Worm (Caenorhabditis elegans) whole organism, L1 larva: ENCODE results near the gene clec-38.

Source experiments
- C34B4.2 ChIP-seq: sonication (generic microtip); optimal IDR thresholded peaks from 2 replicates; lab custom pipeline; 2017; ENCODE audit warnings: mild to moderate bottlenecking, missing genetic modification characterization, missing compliant biosample characterization
- Y116A8C.19 ChIP-seq: sonication (generic microtip); optimal IDR thresholded peaks from 2 replicates; lab custom pipeline; 2016; ENCODE audit warnings: missing compliant biosample characterization, missing genetic modification characterization, borderline replicate concordance
- aly-2 ChIP-seq: fragments of 150-350 bp; optimal IDR thresholded peaks from 2 replicates; lab custom pipeline; 2014; ENCODE audit warnings: missing biosample characterization, missing genetic modification characterization
- ceh-88 ChIP-seq: fragments of 200-800 bp; sonication (Bioruptor generic); IDR thresholded peaks from 2 replicates; pipeline ENCODE4 v1.3.6; 2022; ENCODE audit warnings: missing genetic modification characterization, missing compliant biosample characterization
- ceh-90 ChIP-seq: sonication (generic microtip); optimal IDR thresholded peaks from 2 replicates; lab custom pipeline; 2016; ENCODE audit warnings: missing genetic modification characterization, missing compliant biosample characterization
- ces-1 ChIP-seq: fragments of 150-350 bp; optimal IDR thresholded peaks from 2 replicates; lab custom pipeline; 2014; ENCODE audit warnings: missing biosample characterization, missing genetic modification reagents, missing genetic modification characterization
- dpl-1 ChIP-seq, 3 experiments: fragments of 150-350 bp in 2 of 3; sonication (generic microtip) in 1 of 3; optimal IDR thresholded peaks; 2 replicates each; lab custom pipeline; 2014 to 2017; ENCODE audit warnings: missing biosample characterization in 3 of 3, missing genetic modification characterization in 3 of 3, missing genetic modification reagents in 3 of 3
- dsc-1 ChIP-seq: sonication (generic microtip); optimal IDR thresholded peaks from 2 replicates; lab custom pipeline; 2016; ENCODE audit warnings: mild to moderate bottlenecking, missing genetic modification characterization, missing compliant biosample characterization
- efl-3 ChIP-seq: fragments of 200-800 bp; sonication (Bioruptor generic); optimal IDR thresholded peaks from 2 replicates; lab custom pipeline; 2018; ENCODE audit warnings: mild to moderate bottlenecking, missing genetic modification characterization, missing compliant biosample characterization
- egl-13 ChIP-seq: sonication (generic microtip); optimal IDR thresholded peaks from 2 replicates; lab custom pipeline; 2016; ENCODE audit warnings: missing genotype, missing genetic modification reagents, missing genetic modification characterization, missing compliant biosample characterization
- elt-2 ChIP-seq: sonication (generic microtip); optimal IDR thresholded peaks from 2 replicates; lab custom pipeline; 2016; ENCODE audit warnings: missing genetic modification characterization, mild to moderate bottlenecking, inconsistent platforms, missing compliant biosample characterization, missing genetic modification reagents
- fkh-10 ChIP-seq: sonication (generic microtip); optimal IDR thresholded peaks from 2 replicates; lab custom pipeline; 2017; ENCODE audit warnings: missing biosample characterization, missing genetic modification reagents, missing genetic modification characterization
- hlh-17 ChIP-seq: fragments of 200-800 bp; sonication (Bioruptor generic); optimal IDR thresholded peaks from 2 replicates; lab custom pipeline; 2018; ENCODE audit warnings: missing genetic modification characterization, mild to moderate bottlenecking, missing compliant biosample characterization, moderate library complexity, borderline replicate concordance
- irx-1 ChIP-seq: sonication (generic microtip); optimal IDR thresholded peaks from 2 replicates; lab custom pipeline; 2016; ENCODE audit warnings: missing genetic modification characterization, missing compliant biosample characterization
- lin-14 ChIP-seq: fragments of 200-800 bp; sonication (Bioruptor generic); optimal IDR thresholded peaks from 2 replicates; lab custom pipeline; 2018; ENCODE audit warnings: mild to moderate bottlenecking, missing genetic modification characterization, moderate library complexity, missing compliant biosample characterization
- lin-35 ChIP-seq, 2 experiments: fragments of 150-350 bp; optimal IDR thresholded peaks; 2 replicates each; lab custom pipeline; 2014; ENCODE audit warnings: missing biosample characterization in 2 of 2, missing genetic modification characterization in 2 of 2, missing genetic modification reagents in 2 of 2
- lin-39 ChIP-seq: fragments of 150-350 bp; optimal IDR thresholded peaks from 2 replicates; lab custom pipeline; 2014; ENCODE audit warnings: missing biosample characterization, missing genetic modification reagents, missing genetic modification characterization
- lir-3 ChIP-seq: sonication (generic microtip); optimal IDR thresholded peaks from 2 replicates; lab custom pipeline; 2016; ENCODE audit warnings: mild to moderate bottlenecking, missing genetic modification characterization, moderate library complexity, missing compliant biosample characterization; ENCODE audit not compliant: poor library complexity
- nhr-11 ChIP-seq: fragments of 150-350 bp; optimal IDR thresholded peaks from 2 replicates; lab custom pipeline; 2014; ENCODE audit warnings: missing biosample characterization, missing genetic modification characterization
- nhr-237 ChIP-seq: fragments of 150-350 bp; optimal IDR thresholded peaks from 2 replicates; lab custom pipeline; 2014; ENCODE audit warnings: missing biosample characterization, missing genetic modification characterization
- nhr-47 ChIP-seq: sonication (generic microtip); optimal IDR thresholded peaks from 2 replicates; lab custom pipeline; 2016; ENCODE audit warnings: mild to moderate bottlenecking, missing genetic modification characterization, moderate library complexity, missing compliant biosample characterization
- nhr-77 ChIP-seq: fragments of 150-350 bp; optimal IDR thresholded peaks from 2 replicates; lab custom pipeline; 2014; ENCODE audit warnings: missing biosample characterization, missing genetic modification characterization
- nhr-85 ChIP-seq: sonication (generic microtip); peaks from one replicate; lab custom pipeline; 2016; ENCODE audit warnings: missing genetic modification characterization, inconsistent platforms, missing compliant biosample characterization
- pag-3 ChIP-seq: sonication (generic microtip); optimal IDR thresholded peaks from 2 replicates; lab custom pipeline; 2017; ENCODE audit warnings: missing genetic modification characterization, mild to moderate bottlenecking, missing compliant biosample characterization, antibody characterized with exemption, borderline replicate concordance; ENCODE audit not compliant: insufficient read depth
- pax-3 ChIP-seq: fragments of 200-800 bp; sonication (Bioruptor generic); optimal IDR thresholded peaks from 2 replicates; lab custom pipeline; 2018; ENCODE audit warnings: mild to moderate bottlenecking, missing genetic modification characterization, moderate library complexity, missing compliant biosample characterization
- pqm-1 ChIP-seq: sonication (generic microtip); optimal IDR thresholded peaks from 3 replicates; lab custom pipeline; 2017; ENCODE audit warnings: missing biosample characterization, missing genetic modification characterization
- sptf-1 ChIP-seq: fragments of 150-350 bp; optimal IDR thresholded peaks from 2 replicates; lab custom pipeline; 2014; ENCODE audit warnings: missing biosample characterization, missing genetic modification characterization
- tbx-2 ChIP-seq: sonication (generic microtip); optimal IDR thresholded peaks from 2 replicates; lab custom pipeline; 2016; ENCODE audit warnings: missing genetic modification characterization, missing compliant biosample characterization
- unc-86 ChIP-seq: sonication (generic microtip); optimal IDR thresholded peaks from 2 replicates; lab custom pipeline; 2016; ENCODE audit warnings: missing genetic modification characterization, missing compliant biosample characterization
- vab-15 ChIP-seq: sonication (generic microtip); optimal IDR thresholded peaks from 2 replicates; lab custom pipeline; 2017; ENCODE audit warnings: missing genotype, mild to moderate bottlenecking, missing genetic modification characterization, missing compliant biosample characterization
- ztf-11 ChIP-seq, 2 experiments: sonication (generic microtip); optimal IDR thresholded peaks; 2 replicates each; lab custom pipeline; 2016 to 2017; ENCODE audit warnings: missing genetic modification characterization in 2 of 2, missing biosample characterization in 1 of 2, missing compliant biosample characterization in 1 of 2
- ztf-4 ChIP-seq: fragments of 150-350 bp; optimal IDR thresholded peaks from 2 replicates; lab custom pipeline; 2014; ENCODE audit warnings: missing biosample characterization, missing genetic modification characterization

Gene clec-38

DNA sequence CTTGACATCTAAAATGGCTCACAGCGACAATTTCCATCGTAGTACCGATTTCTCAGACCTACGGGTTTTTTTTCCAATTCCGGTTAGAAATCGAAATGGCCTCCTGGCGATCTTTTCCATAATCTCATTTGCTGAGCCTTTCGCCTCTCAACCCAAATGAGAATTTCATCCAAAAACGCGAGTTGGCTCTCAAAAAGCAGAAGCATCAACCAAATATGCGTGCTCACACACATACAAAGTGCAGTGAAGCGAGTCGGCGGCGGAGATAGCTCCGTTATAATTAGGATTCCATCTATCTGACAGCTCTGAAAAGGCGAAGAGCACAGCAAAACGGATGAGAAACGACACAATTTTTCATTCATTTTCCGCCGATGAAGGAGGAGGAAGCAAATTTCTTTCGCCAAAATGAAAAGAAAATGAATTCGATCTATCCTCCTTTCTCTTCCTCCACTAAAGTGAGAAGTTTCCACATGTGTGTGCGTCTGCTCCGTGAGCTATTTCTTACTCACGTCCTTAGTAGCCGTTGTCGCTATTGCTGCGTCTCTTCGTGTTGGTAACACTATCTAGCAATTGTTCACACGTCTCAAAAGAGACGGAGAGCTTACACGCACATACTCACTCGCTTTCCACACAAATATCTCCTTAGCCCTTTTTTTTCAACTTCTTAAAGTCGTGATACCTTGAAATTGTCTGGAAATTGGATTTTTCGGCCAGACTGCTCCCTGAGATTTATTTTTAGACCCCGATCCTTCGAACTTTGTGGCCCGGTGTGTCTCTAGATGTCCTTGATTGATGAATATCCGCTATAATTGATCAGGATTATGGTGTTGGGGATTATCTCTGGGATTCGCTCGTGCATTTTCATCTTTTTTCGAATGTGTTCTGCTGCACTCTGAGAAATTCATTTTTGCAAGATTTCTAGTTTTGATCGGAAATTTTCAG, 16.9 kb upstream of the clec-38 start:
- TF ChIP-seq vab-15 (tag; lab: Kevin White, UChicago) (no peak), efl-3 (GFP tag; lab: Kevin White, UChicago) (no peak), dsc-1 (peak; percentile 64), nhr-85 (tag; lab: Kevin White, UChicago) (no peak), nhr-11 (no peak), ztf-11 (tag; optimal IDR thresholded peaks at IDR 0.05; lab: Kevin White, UChicago) (no peak), C34B4.2 (tag; lab: Kevin White, UChicago) (no peak), lin-35 (GFP tag; optimal IDR thresholded peaks at IDR 0.05; lab: Kevin White, UChicago) (peak in 1 of 2 experiments; percentile 0), unc-86 (peak; percentile 1), nhr-237 (no peak), ceh-88 (GFP tag; lab: Robert Waterston, UW) (no peak), lir-3 (tag; lab: Kevin White, UChicago) (no peak), nhr-47 (tag; lab: Kevin White, UChicago) (peak; percentile 14), lin-39 (tag; lab: Kevin White, UChicago) (no peak), aly-2 (no peak), pag-3 (tag; lab: Kevin White, UChicago) (no peak), fkh-10 (GFP tag; lab: Kevin White, UChicago) (peak; percentile 42), dpl-1 (GFP tag; optimal IDR thresholded peaks at IDR 0.05; lab: Kevin White, UChicago) (no peak), irx-1 (tag; lab: Kevin White, UChicago) (no peak), egl-13 (tag; lab: Kevin White, UChicago) (no peak), ztf-4 (tag; lab: Kevin White, UChicago) (no peak), sptf-1 (no peak), hlh-17 (GFP tag; lab: Kevin White, UChicago) (no peak), lin-14 (GFP tag; lab: Kevin White, UChicago) (peak; percentile 63), pqm-1 (no peak), Y116A8C.19 (tag; lab: Kevin White, UChicago) (no peak), tbx-2 (tag; lab: Kevin White, UChicago) (no peak), ces-1 (GFP tag; lab: Kevin White, UChicago) (no peak), pax-3 (tag; lab: Kevin White, UChicago) (no peak)

DNA sequence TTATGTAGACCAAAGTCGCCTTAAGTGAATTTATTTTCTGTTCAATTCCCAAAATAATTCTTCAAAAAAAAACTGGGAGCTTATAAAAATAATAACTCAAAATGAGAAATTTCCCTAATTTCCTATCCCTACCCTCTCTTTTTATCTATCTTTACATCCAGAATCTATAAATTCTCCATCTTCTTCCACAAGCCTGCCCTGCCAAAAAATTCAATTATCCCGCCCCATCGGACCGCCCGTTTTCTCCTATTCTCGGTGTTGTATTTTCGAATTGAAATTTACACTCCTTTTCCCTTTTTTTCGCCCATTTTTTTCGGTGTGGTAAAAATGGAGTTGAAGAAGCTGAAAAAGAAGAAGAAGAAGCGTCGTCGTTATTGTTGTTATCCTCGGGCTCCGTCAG, 14.1 kb upstream of the clec-38 start:
- TF ChIP-seq nhr-77 (tag; lab: Kevin White, UChicago) = no peak
- TF ChIP-seq ztf-11 (tag; optimal IDR thresholded peaks at IDR 0.05; lab: Kevin White, UChicago) = no peak
- no peak for TF ChIP-seq elt-2 (tag; lab: Kevin White, UChicago)
- no peak for TF ChIP-seq ceh-90 (tag; lab: Kevin White, UChicago)

ce11 chrV:16747031-16747672, 11.7 kb upstream of the clec-38 start, which contains the start of gene dkf-2:
Gene dkf-2, plus strand, starts transcription at chrV:16747622.
- TF ChIP-seq elt-2 (tag; lab: Kevin White, UChicago) (peak; percentile 18), tbx-2 (tag; lab: Kevin White, UChicago) (no peak)
- TF ChIP-seq, all 84 proteins: peak for 1
